Fruit fly (Drosophila melanogaster): ENCODE results near the gene Root.

DNA sequence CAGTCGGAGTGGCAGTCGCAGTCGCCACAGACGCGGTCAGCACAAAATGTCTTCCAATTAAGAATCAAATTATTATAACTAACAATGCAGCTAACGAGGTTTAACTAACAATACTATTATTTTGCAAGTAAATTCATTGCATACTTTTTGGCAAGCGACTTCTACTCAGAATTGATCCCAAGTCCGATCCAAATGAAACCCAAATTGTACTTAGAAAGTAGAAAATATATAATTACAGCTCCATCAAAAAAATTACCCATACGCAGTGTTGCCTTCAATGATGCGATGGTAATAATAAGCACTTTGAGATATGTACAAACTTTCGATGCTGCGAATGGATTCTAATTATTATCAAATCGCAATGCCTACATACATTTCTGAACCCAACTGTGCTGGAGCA is 30.7 kb downstream of the Root start:
- TF ChIP-seq usp (GFP tag; optimal IDR thresholded peaks at IDR 0.05), result no peak
- no peak for TF ChIP-seq pan (optimal IDR thresholded peaks at IDR 0.05)
- TF ChIP-seq psq (optimal IDR thresholded peaks at IDR 0.05), result no peak

Measured in whole organism.